Worm (Caenorhabditis elegans) whole organism, early embryonic: ENCODE data around the gene F13E6.2.

ENCODE experiments used
- B0310.2 ChIP-seq: sonication (generic microtip); optimal IDR thresholded peaks from 2 replicates; lab custom pipeline; 2016; ENCODE audit warnings: mild to moderate bottlenecking, missing genetic modification characterization, missing compliant biosample characterization
- aly-1 ChIP-seq: sonication (generic microtip); optimal IDR thresholded peaks from 2 replicates; lab custom pipeline; 2016; ENCODE audit warnings: missing genetic modification characterization, missing compliant biosample characterization
- ama-1 ChIP-seq: fragments of 150-350 bp; optimal IDR thresholded peaks from 2 replicates; lab custom pipeline; 2014
- ceh-13 ChIP-seq: fragments of 200-800 bp; sonication (Bioruptor generic); optimal IDR thresholded peaks from 2 replicates; lab custom pipeline; 2018; ENCODE audit warnings: mild to moderate bottlenecking, missing genetic modification characterization, missing compliant biosample characterization
- hnd-1 ChIP-seq: sonication (generic microtip); optimal IDR thresholded peaks from 2 replicates; lab custom pipeline; 2016; ENCODE audit warnings: missing genetic modification characterization, missing compliant biosample characterization
- sea-1 ChIP-seq: fragments of 200-800 bp; sonication (Bioruptor generic); conservative IDR thresholded peaks from 2 replicates; pipeline ENCODE4 v1.3.6; 2022; ENCODE audit warnings: missing genetic modification characterization, missing compliant biosample characterization
- tbx-37 ChIP-seq: fragments of 200-800 bp; sonication (Bioruptor generic); conservative IDR thresholded peaks from 2 replicates; pipeline ENCODE4 v1.3.6; 2022; ENCODE audit warnings: missing genetic modification reagents, missing genetic modification characterization, missing compliant biosample characterization
- tra-4 ChIP-seq: sonication (generic microtip); optimal IDR thresholded peaks from 2 replicates; lab custom pipeline; 2017; ENCODE audit warnings: missing genetic modification characterization, missing compliant biosample characterization

DNA sequence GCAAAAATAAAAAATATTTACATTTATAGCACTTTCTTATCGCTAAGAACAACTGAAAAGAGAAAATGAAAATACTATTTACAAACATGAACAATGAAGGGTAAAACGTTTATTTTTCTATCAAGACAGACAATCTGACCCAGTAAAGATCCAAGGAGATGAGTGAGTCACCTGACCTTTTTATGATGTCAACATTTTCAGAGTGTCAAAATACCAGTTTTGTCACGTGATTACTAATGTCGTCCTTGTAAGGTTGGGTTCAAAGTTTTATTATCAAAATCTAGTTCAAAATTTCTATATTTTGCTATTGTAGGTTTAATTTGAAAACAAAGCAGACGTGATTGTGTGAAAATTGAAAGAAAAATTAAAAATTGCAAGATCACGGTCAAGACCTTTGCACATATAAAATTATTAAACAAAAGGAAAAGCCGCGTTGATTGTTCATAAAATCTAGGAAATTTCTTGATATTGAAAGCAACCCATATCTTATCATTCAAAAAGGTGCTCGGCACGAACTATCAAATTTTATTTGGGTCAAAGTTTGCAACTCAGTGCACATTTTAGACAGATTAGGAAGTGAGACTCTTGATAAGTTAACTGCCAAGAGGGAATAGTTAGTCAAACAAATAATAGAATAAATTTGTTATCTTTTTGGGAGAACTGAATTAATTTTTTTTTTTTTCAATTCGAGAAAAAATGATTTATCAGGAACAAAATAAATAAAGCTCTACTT is 43.9 kb downstream of the F13E6.2 start:
- TF ChIP-seq aly-1 (tag; lab: Kevin White, UChicago) (no peak), tbx-37 (no peak), ama-1 (lab: Kevin White, UChicago) (no peak), sea-1 (no peak), hnd-1 (tag; lab: Kevin White, UChicago) (no peak), B0310.2 (no peak), ceh-13 (GFP tag; lab: Kevin White, UChicago) (no peak), tra-4 (tag; lab: Kevin White, UChicago) (no peak)
